Fruit fly (Drosophila melanogaster) whole organism: Measurements from ENCODE around the gene Sec63.

Source experiments
- CG8478 ChIP-seq: fragments of >200 bp; optimal IDR thresholded peaks from 2 replicates; lab custom pipeline; 2018; ENCODE audit warnings: inconsistent platforms
- pan ChIP-seq: fragments of >200 bp; optimal IDR thresholded peaks from 2 replicates; lab custom pipeline; 2017
- psq ChIP-seq: fragments of >200 bp; optimal IDR thresholded peaks from 2 replicates; lab custom pipeline; 2017
- usp ChIP-seq: fragments of >200 bp; optimal IDR thresholded peaks from 2 replicates; lab custom pipeline; 2017; ENCODE audit warnings: missing biosample characterization, missing genetic modification characterization, mixed read lengths

- TF ChIP-seq psq (lab: Kevin White, UChicago) (no peak), usp (no peak), pan (no peak), CG8478 (lab: Kevin White, UChicago) (no peak)
Measured at dm6 chr3L:7349311-7349710, 11.1 kb upstream of the Sec63 start.
